Fruit fly (Drosophila melanogaster): ENCODE measurements around the gene CG6184.

dm6 chr3R:19623606-19624005 lies 34.1 kb downstream of the CG6184 start:
- no peak for TF ChIP-seq h (optimal IDR thresholded peaks at IDR 0.05)
- TF ChIP-seq Sin3A (optimal IDR thresholded peaks at IDR 0.05), result no peak
- TF ChIP-seq psq (optimal IDR thresholded peaks at IDR 0.05), result no peak
- no peak for TF ChIP-seq insv (optimal IDR thresholded peaks at IDR 0.05)
- TF ChIP-seq Myc (optimal IDR thresholded peaks at IDR 0.05), result no peak

Data from Kc167 (cell line).